Worm (Caenorhabditis elegans): ENCODE data around the gene gyf-1.

ce11 chrII:6712177-6712981 is 28.3 kb downstream of the gyf-1 start, which contains the start of the genes dpy-10 and T14B4.19:
- no peak for TF ChIP-seq hlh-17 (GFP tag; optimal IDR thresholded peaks at IDR 0.05; ENCODE audit: borderline replicate concordance)
- no peak for TF ChIP-seq aly-2 (tag; optimal IDR thresholded peaks at IDR 0.05)

Measured in whole organism, L1 larva.